Fruit fly (Drosophila melanogaster) whole organism, embryonic: ENCODE results near the gene CG5515.

ENCODE experiments used
- CG10274 ChIP-seq: fragments of 200-800 bp; sonication (Bioruptor generic); optimal IDR thresholded peaks from 3 replicates; lab custom pipeline; 2017; ENCODE audit warnings: missing biosample characterization, mild to moderate bottlenecking, missing genetic modification characterization
- CG11456 ChIP-seq: fragments of 200-800 bp; sonication (Bioruptor generic); IDR thresholded peaks from 3 replicates; pipeline ENCODE4 v1.3.6; 2022; ENCODE audit warnings: missing biosample characterization, missing genetic modification characterization
- CG12219 ChIP-seq: fragments of 200-800 bp; sonication (Bioruptor generic); optimal IDR thresholded peaks from 3 replicates; lab custom pipeline; 2018; ENCODE audit warnings: missing biosample characterization, mild to moderate bottlenecking, missing genetic modification characterization
- CG13424 ChIP-seq: fragments of 200-800 bp; sonication (Bioruptor generic); optimal IDR thresholded peaks from 2 replicates; lab custom pipeline; 2019; ENCODE audit warnings: missing biosample characterization, mild to moderate bottlenecking, missing genetic modification characterization, moderate library complexity
- CG13775 ChIP-seq: fragments of 200-800 bp; sonication (Bioruptor generic); optimal IDR thresholded peaks from 3 replicates; lab custom pipeline; 2017; ENCODE audit warnings: missing biosample characterization, mild to moderate bottlenecking, missing genetic modification characterization
- CG14050 ChIP-seq: fragments of 200-800 bp; sonication (Bioruptor generic); IDR thresholded peaks from 3 replicates; pipeline ENCODE4 v1.3.6; 2022; ENCODE audit warnings: missing biosample characterization, missing genetic modification characterization
- CG15073 ChIP-seq: fragments of 200-800 bp; sonication (Bioruptor generic); optimal IDR thresholded peaks from 2 replicates; lab custom pipeline; 2016; ENCODE audit warnings: missing biosample characterization, missing genetic modification characterization
- CG1603 ChIP-seq: fragments of 200-800 bp; sonication (Bioruptor generic); optimal IDR thresholded peaks from 2 replicates; lab custom pipeline; 2019; ENCODE audit warnings: missing biosample characterization, mild to moderate bottlenecking, missing genetic modification characterization, moderate library complexity
- CG18262 ChIP-seq: fragments of 200-800 bp; optimal IDR thresholded peaks from 3 replicates; lab custom pipeline; 2019; ENCODE audit warnings: missing biosample characterization, mild to moderate bottlenecking, missing genetic modification characterization, moderate library complexity
- CG18476 ChIP-seq: fragments of 200-800 bp; sonication (Bioruptor generic); optimal IDR thresholded peaks from 2 replicates; lab custom pipeline; 2016; ENCODE audit warnings: missing biosample characterization, mild to moderate bottlenecking, missing genetic modification characterization
- CG2116 ChIP-seq: fragments of 200-800 bp; sonication (Bioruptor generic); optimal IDR thresholded peaks from 3 replicates; lab custom pipeline; 2018; ENCODE audit warnings: missing biosample characterization, mild to moderate bottlenecking, missing genetic modification characterization
- CG2889 ChIP-seq: fragments of 200-800 bp; sonication (Bioruptor generic); IDR thresholded peaks from 3 replicates; pipeline ENCODE4 v1.3.6; 2022; ENCODE audit warnings: missing biosample characterization, missing genetic modification characterization
- CG31224 ChIP-seq: fragments of 200-800 bp; sonication (Bioruptor generic); IDR thresholded peaks from 2 replicates; pipeline ENCODE4 v1.3.6; 2022; ENCODE audit warnings: missing biosample characterization, missing genetic modification characterization
- CG32767 ChIP-seq: fragments of 200-800 bp; sonication (Bioruptor generic); IDR thresholded peaks from 2 replicates; pipeline ENCODE4 v1.3.6; 2022; ENCODE audit warnings: missing biosample characterization, missing genetic modification characterization
- CG3995 ChIP-seq: fragments of 200-800 bp; sonication (Bioruptor generic); optimal IDR thresholded peaks from 3 replicates; lab custom pipeline; 2016; ENCODE audit warnings: missing biosample characterization, missing genetic modification characterization
- CG42726 ChIP-seq: fragments of 200-800 bp; sonication (Bioruptor generic); IDR thresholded peaks from 2 replicates; pipeline ENCODE4 v1.3.6; 2022; ENCODE audit warnings: missing biosample characterization, missing genetic modification characterization; ENCODE audit not compliant: partially characterized antibody
- CG4854 ChIP-seq: fragments of 200-800 bp; sonication (Bioruptor generic); optimal IDR thresholded peaks from 2 replicates; lab custom pipeline; 2016; ENCODE audit warnings: missing biosample characterization, missing genetic modification characterization, inconsistent platforms
- CG5180 ChIP-seq: fragments of 200-800 bp; sonication (Bioruptor generic); optimal IDR thresholded peaks from 3 replicates; lab custom pipeline; 2017; ENCODE audit warnings: missing biosample characterization, missing genetic modification characterization, mild to moderate bottlenecking, moderate library complexity, missing genetic modification reagents
- CG7745 ChIP-seq: fragments of 200-800 bp; sonication (Bioruptor generic); optimal IDR thresholded peaks from 2 replicates; lab custom pipeline; 2018; ENCODE audit warnings: missing biosample characterization, mild to moderate bottlenecking, missing genetic modification characterization, moderate library complexity
- CG7839 ChIP-seq: fragments of 200-800 bp; sonication (Bioruptor generic); optimal IDR thresholded peaks from 3 replicates; lab custom pipeline; 2018; ENCODE audit warnings: missing biosample characterization, mild to moderate bottlenecking, missing genetic modification characterization, moderate library complexity
- D ChIP-seq, 2 experiments: fragments of 200-800 bp in 1 of 2; fragments of >200 bp in 1 of 2; sonication (Bioruptor generic) in 1 of 2; optimal IDR thresholded peaks; 2 replicates in 1 of 2; 3 replicates in 1 of 2; lab custom pipeline; 2017; ENCODE audit warnings: mild to moderate bottlenecking in 1 of 2, missing biosample characterization in 1 of 2, missing genetic modification characterization in 1 of 2, missing genetic modification reagents in 1 of 2
- Hr3 ChIP-seq: fragments of 200-800 bp; sonication (Bioruptor generic); optimal IDR thresholded peaks from 3 replicates; lab custom pipeline; 2016; ENCODE audit warnings: missing biosample characterization, missing genetic modification characterization
- Hsf ChIP-seq: fragments of 200-800 bp; sonication (Bioruptor generic); optimal IDR thresholded peaks from 3 replicates; lab custom pipeline; 2016; ENCODE audit warnings: missing biosample characterization, missing genetic modification characterization
- Mad ChIP-seq: fragments of 200-800 bp; sonication (Bioruptor generic); optimal IDR thresholded peaks from 2 replicates; lab custom pipeline; 2016; ENCODE audit warnings: missing biosample characterization, missing genetic modification characterization
- Optix ChIP-seq: fragments of 200-800 bp; sonication (Bioruptor generic); IDR thresholded peaks from 3 replicates; pipeline ENCODE4 v1.3.6; 2022; ENCODE audit warnings: missing biosample characterization, missing genetic modification characterization
- Rfx ChIP-seq: fragments of 200-800 bp; sonication (Bioruptor generic); IDR thresholded peaks from 2 replicates; pipeline ENCODE4 v1.3.6; 2022; ENCODE audit warnings: missing biosample characterization, missing genetic modification characterization
- Scr ChIP-seq: fragments of 200-800 bp; sonication (Bioruptor generic); IDR thresholded peaks from 2 replicates; pipeline ENCODE4 v1.3.6; 2022; ENCODE audit warnings: missing biosample characterization, missing genetic modification characterization; ENCODE audit not compliant: partially characterized antibody
- cas ChIP-seq: fragments of 200-800 bp; sonication (Bioruptor generic); IDR thresholded peaks from 2 replicates; pipeline ENCODE4 v1.3.6; 2022; ENCODE audit warnings: missing biosample characterization, missing genetic modification characterization
- cg ChIP-seq: fragments of 200-800 bp; sonication (Bioruptor generic); optimal IDR thresholded peaks from 3 replicates; lab custom pipeline; 2019; ENCODE audit warnings: missing biosample characterization, mild to moderate bottlenecking, missing genetic modification characterization, moderate library complexity
- chif ChIP-seq, 2 experiments: fragments of 200-800 bp; sonication (Bioruptor generic); optimal IDR thresholded peaks; 3 replicates each; lab custom pipeline; 2016; ENCODE audit warnings: missing biosample characterization in 2 of 2, missing genetic modification characterization in 2 of 2
- chinmo ChIP-seq: fragments of 200-800 bp; sonication (Bioruptor generic); IDR thresholded peaks from 4 replicates; pipeline ENCODE4 v1.3.6; 2022; ENCODE audit warnings: missing biosample characterization, missing genetic modification characterization; ENCODE audit not compliant: partially characterized antibody
- crp ChIP-seq, 2 experiments: fragments of 200-800 bp; sonication (Bioruptor generic); optimal IDR thresholded peaks; 2 replicates in 1 of 2; 3 replicates in 1 of 2; lab custom pipeline; 2017; ENCODE audit warnings: missing biosample characterization in 2 of 2, missing genetic modification characterization in 2 of 2, mild to moderate bottlenecking in 1 of 2, moderate library complexity in 1 of 2
- da ChIP-seq: fragments of 200-800 bp; sonication (Bioruptor generic); optimal IDR thresholded peaks from 2 replicates; lab custom pipeline; 2016; ENCODE audit warnings: missing biosample characterization, missing genetic modification characterization
- dimm ChIP-seq: fragments of 200-800 bp; sonication (Bioruptor generic); IDR thresholded peaks from 2 replicates; pipeline ENCODE4 v1.3.6; 2022; ENCODE audit warnings: missing biosample characterization, missing genetic modification characterization
- esg ChIP-seq: fragments of 200-800 bp; sonication (Bioruptor generic); conservative IDR thresholded peaks from 2 replicates; pipeline ENCODE4 v1.3.6; 2022; ENCODE audit warnings: missing biosample characterization, missing genetic modification characterization
- eve ChIP-seq, 2 experiments: fragments of >200 bp; optimal IDR thresholded peaks; 2 replicates each; lab custom pipeline; 2017; ENCODE audit warnings: missing biosample characterization in 2 of 2, missing genetic modification characterization in 2 of 2
- grn ChIP-seq: fragments of 200-800 bp; sonication (Bioruptor generic); optimal IDR thresholded peaks from 3 replicates; lab custom pipeline; 2017; ENCODE audit warnings: missing biosample characterization, missing genetic modification characterization
- gro ChIP-seq: fragments of 200-800 bp; sonication (Bioruptor generic); optimal IDR thresholded peaks from 2 replicates; lab custom pipeline; 2016; ENCODE audit warnings: missing biosample characterization, missing genetic modification characterization
- inv ChIP-seq: fragments of 200-800 bp; sonication (Bioruptor generic); IDR thresholded peaks from 2 replicates; pipeline ENCODE4 v1.3.6; 2022; ENCODE audit warnings: missing biosample characterization, missing genetic modification characterization; ENCODE audit not compliant: partially characterized antibody
- knrl ChIP-seq: fragments of 200-800 bp; sonication (Bioruptor generic); IDR thresholded peaks from 3 replicates; pipeline ENCODE4 v1.3.6; 2022; ENCODE audit warnings: missing biosample characterization, missing genetic modification characterization; ENCODE audit not compliant: partially characterized antibody
- maf-S ChIP-seq: fragments of 200-800 bp; sonication (Bioruptor generic); optimal IDR thresholded peaks from 2 replicates; lab custom pipeline; 2016; ENCODE audit warnings: missing biosample characterization, missing genetic modification characterization
- nau ChIP-seq: fragments of 200-800 bp; sonication (Bioruptor generic); optimal IDR thresholded peaks from 3 replicates; lab custom pipeline; 2017; ENCODE audit warnings: missing biosample characterization, mild to moderate bottlenecking, missing genetic modification characterization, missing genetic modification reagents
- onecut ChIP-seq: fragments of 200-800 bp; sonication (Bioruptor generic); IDR thresholded peaks from 2 replicates; pipeline ENCODE4 v1.3.6; 2022; ENCODE audit warnings: missing biosample characterization, missing genetic modification characterization
- tgo ChIP-seq: fragments of 200-800 bp; sonication (Bioruptor generic); IDR thresholded peaks from 3 replicates; pipeline ENCODE4 v1.3.6; 2022; ENCODE audit warnings: missing biosample characterization, missing genetic modification characterization
- tna ChIP-seq: fragments of 200-800 bp; sonication (Bioruptor generic); IDR thresholded peaks from 2 replicates; pipeline ENCODE4 v1.3.6; 2022; ENCODE audit warnings: missing biosample characterization, missing genetic modification characterization; ENCODE audit not compliant: partially characterized antibody
- unpg ChIP-seq: fragments of 200-800 bp; sonication (Bioruptor generic); optimal IDR thresholded peaks from 3 replicates; lab custom pipeline; 2018; ENCODE audit warnings: missing biosample characterization, mild to moderate bottlenecking, missing genetic modification characterization, moderate library complexity
- wor ChIP-seq: fragments of 200-800 bp; sonication (Bioruptor generic); IDR thresholded peaks from 2 replicates; pipeline ENCODE4 v1.3.6; 2022; ENCODE audit warnings: missing biosample characterization, missing genetic modification characterization
- zen2 ChIP-seq: fragments of 200-800 bp; sonication (Bioruptor generic); IDR thresholded peaks from 3 replicates; pipeline ENCODE4 v1.3.6; 2022; ENCODE audit warnings: missing biosample characterization, missing genetic modification characterization; ENCODE audit not compliant: partially characterized antibody

Gene CG5515

dm6 chr3R:24161173-24161811 lies 27.4 kb downstream of the CG5515 start, which contains the start of the genes Myo95E and TBC1d7 (continued):
- peak; percentile 80 for TF ChIP-seq Scr (GFP tag; lab: Robert Waterston, UW)
- TF ChIP-seq chinmo (GFP tag; lab: Robert Waterston, UW) = no peak
- peak; percentile 84 for TF ChIP-seq knrl (GFP tag; lab: Robert Waterston, UW)
- TF ChIP-seq CG1603 (tag; lab: Kevin White, UChicago) = no peak
- peak; percentile 82 for TF ChIP-seq wor (GFP tag; lab: Robert Waterston, UW)
- TF ChIP-seq grn (GFP tag; lab: Kevin White, UChicago) = no peak
- TF ChIP-seq CG2116 (GFP tag; lab: Kevin White, UChicago) = peak; percentile 80
- TF ChIP-seq CG12219 (GFP tag; lab: Kevin White, UChicago) = peak; percentile 63
- TF ChIP-seq nau (GFP tag; lab: Kevin White, UChicago) = no peak
- TF ChIP-seq CG13775 (GFP tag; lab: Kevin White, UChicago) = peak; percentile 88
- TF ChIP-seq Optix = peak; percentile 88
- TF ChIP-seq CG42726 (GFP tag; lab: Robert Waterston, UW) = 0 out of 2 replicates have a peak, but pooled peaks have one; percentile 35
- peak; percentile 81 for TF ChIP-seq CG18476
- TF ChIP-seq D (optimal IDR thresholded peaks at IDR 0.05; lab: Kevin White, UChicago) = no peak
- TF ChIP-seq D (GFP tag; optimal IDR thresholded peaks at IDR 0.05; lab: Kevin White, UChicago) = peak; percentile 74
- TF ChIP-seq eve (GFP tag; optimal IDR thresholded peaks at IDR 0.05; lab: Kevin White, UChicago) = no peak
- peak; percentile 91 for TF ChIP-seq CG32767 (GFP tag; lab: Robert Waterston, UW)
- TF ChIP-seq CG18262 = peak; percentile 90
- peak; percentile 68 for TF ChIP-seq CG4854 (GFP tag; lab: Kevin White, UChicago)
- peak; percentile 17 for TF ChIP-seq maf-S (GFP tag; lab: Kevin White, UChicago)
- no peak; the same call in 2 of the 3 replicates for TF ChIP-seq zen2 (GFP tag; lab: Robert Waterston, UW)
- TF ChIP-seq da (GFP tag; lab: Kevin White, UChicago) = no peak
- TF ChIP-seq CG11456 (GFP tag; lab: Robert Waterston, UW) = peak; percentile 87
- TF ChIP-seq CG31224 = peak; percentile 83
- TF ChIP-seq inv (GFP tag; lab: Robert Waterston, UW) = peak; percentile 62
- TF ChIP-seq unpg (GFP tag; lab: Kevin White, UChicago) = peak; percentile 89
- no peak for TF ChIP-seq tna (GFP tag; lab: Robert Waterston, UW)
- TF ChIP-seq chif (GFP tag; optimal IDR thresholded peaks at IDR 0.05; lab: Kevin White, UChicago) = peak in 1 of 2 experiments; percentile 43
- no peak for TF ChIP-seq CG5180 (GFP tag; lab: Kevin White, UChicago)
- TF ChIP-seq Hr3 (GFP tag; lab: Kevin White, UChicago) = peak; percentile 90
- TF ChIP-seq gro (GFP tag; lab: Kevin White, UChicago) = no peak
- TF ChIP-seq CG3995 (GFP tag; lab: Kevin White, UChicago) = peak; percentile 70
- TF ChIP-seq tgo (GFP tag; lab: Robert Waterston, UW) = peak; percentile 97
- TF ChIP-seq esg (GFP tag; lab: Robert Waterston, UW) = peak; percentile 95
- TF ChIP-seq onecut (GFP tag; lab: Robert Waterston, UW) = peak; percentile 80
- peak; percentile 92 for TF ChIP-seq CG7839
- peak; percentile 90 for TF ChIP-seq CG13424
- TF ChIP-seq Mad (GFP tag; lab: Kevin White, UChicago) = peak; percentile 60
- no peak for TF ChIP-seq cg (GFP tag; lab: Kevin White, UChicago)
- peak; percentile 58 for TF ChIP-seq Hsf (GFP tag; lab: Kevin White, UChicago)
- TF ChIP-seq cas (GFP tag; lab: Robert Waterston, UW) = peak; percentile 69; the same call in 1 of the 2 replicates
- peak in 1 of 2 experiments; percentile 53 for TF ChIP-seq crp (GFP tag; optimal IDR thresholded peaks at IDR 0.05; lab: Kevin White, UChicago)
- peak; percentile 80 for TF ChIP-seq CG14050
- peak; percentile 92 for TF ChIP-seq CG10274 (GFP tag; lab: Kevin White, UChicago)
- TF ChIP-seq CG2889 (GFP tag; lab: Robert Waterston, UW) = peak; percentile 82
- no peak for TF ChIP-seq CG7745 (tag; lab: Kevin White, UChicago)
- peak; percentile 91 for TF ChIP-seq dimm (GFP tag; lab: Robert Waterston, UW)
- TF ChIP-seq Rfx = peak; percentile 95
- peak; percentile 28 for TF ChIP-seq CG15073
